Fruit fly (Drosophila melanogaster) whole organism, embryonic: ENCODE data around the gene CG43693.

Experiments
- Ada2b ChIP-seq: fragments of 200-800 bp; sonication (Bioruptor generic); IDR thresholded peaks from 2 replicates; pipeline ENCODE4 v1.3.6; 2022; ENCODE audit warnings: missing biosample characterization, missing genetic modification characterization
- CG14965 ChIP-seq: fragments of 200-800 bp; sonication (Bioruptor generic); optimal IDR thresholded peaks from 2 replicates; lab custom pipeline; 2016; ENCODE audit warnings: missing biosample characterization, missing genetic modification characterization, borderline replicate concordance
- CG17328 ChIP-seq: fragments of 200-800 bp; sonication (Bioruptor generic); IDR thresholded peaks from 2 replicates; pipeline ENCODE4 v1.3.6; 2022; ENCODE audit warnings: missing biosample characterization, missing genetic modification characterization
- CG17912 ChIP-seq: fragments of 200-800 bp; sonication (Bioruptor generic); optimal IDR thresholded peaks from 2 replicates; lab custom pipeline; 2018; ENCODE audit warnings: missing biosample characterization, mild to moderate bottlenecking, missing genetic modification characterization
- CG18011 ChIP-seq: fragments of 200-800 bp; sonication (Bioruptor generic); optimal IDR thresholded peaks from 2 replicates; lab custom pipeline; 2017; ENCODE audit warnings: missing biosample characterization, missing genetic modification characterization, mild to moderate bottlenecking, moderate library complexity, missing genotype
- CG18262 ChIP-seq: fragments of 200-800 bp; optimal IDR thresholded peaks from 3 replicates; lab custom pipeline; 2019; ENCODE audit warnings: missing biosample characterization, mild to moderate bottlenecking, missing genetic modification characterization, moderate library complexity
- CG18599 ChIP-seq: fragments of 200-800 bp; sonication (Bioruptor generic); optimal IDR thresholded peaks from 3 replicates; lab custom pipeline; 2017; ENCODE audit warnings: missing biosample characterization, missing genetic modification characterization, mild to moderate bottlenecking, moderate library complexity, missing genetic modification reagents
- CG2199 ChIP-seq: fragments of 200-800 bp; sonication (Bioruptor generic); IDR thresholded peaks from 3 replicates; pipeline ENCODE4 v1.3.6; 2022; ENCODE audit warnings: missing biosample characterization, missing genetic modification characterization
- CG4328 ChIP-seq: fragments of 200-800 bp; sonication (Bioruptor generic); optimal IDR thresholded peaks from 3 replicates; lab custom pipeline; 2017; ENCODE audit warnings: missing biosample characterization, missing genetic modification reagents, missing genetic modification characterization
- CG8944 ChIP-seq: fragments of 200-800 bp; sonication (Bioruptor generic); optimal IDR thresholded peaks from 3 replicates; lab custom pipeline; 2016; ENCODE audit warnings: missing biosample characterization, missing genetic modification characterization
- CG9797 ChIP-seq: fragments of 200-800 bp; sonication (Bioruptor generic); optimal IDR thresholded peaks from 3 replicates; lab custom pipeline; 2018; ENCODE audit warnings: missing biosample characterization, mild to moderate bottlenecking, missing genetic modification characterization
- CrebB ChIP-seq: fragments of 200-800 bp; sonication (Bioruptor generic); optimal IDR thresholded peaks from 3 replicates; lab custom pipeline; 2018; ENCODE audit warnings: missing biosample characterization, mild to moderate bottlenecking, missing genetic modification characterization
- E2f2 ChIP-seq: fragments of 200-800 bp; sonication (Bioruptor generic); IDR thresholded peaks from 2 replicates; pipeline ENCODE4 v1.3.6; 2022; ENCODE audit warnings: missing biosample characterization, missing genetic modification characterization
- Ets65A ChIP-seq: fragments of 200-800 bp; sonication (Bioruptor generic); peaks from one replicate; lab custom pipeline; 2016; ENCODE audit warnings: missing biosample characterization, missing genetic modification characterization
- Fer2 ChIP-seq: fragments of 200-800 bp; sonication (Bioruptor generic); optimal IDR thresholded peaks from 2 replicates; lab custom pipeline; 2018; ENCODE audit warnings: missing biosample characterization, mild to moderate bottlenecking, missing genetic modification characterization, moderate library complexity
- HLH54F ChIP-seq: fragments of 200-800 bp; sonication (Bioruptor generic); optimal IDR thresholded peaks from 3 replicates; lab custom pipeline; 2016; ENCODE audit warnings: missing biosample characterization, missing genetic modification characterization
- MBD-R2 ChIP-seq: fragments of 200-800 bp; sonication (Bioruptor generic); IDR thresholded peaks from 2 replicates; pipeline ENCODE4 v1.3.6; 2022; ENCODE audit warnings: missing biosample characterization, missing genetic modification characterization
- Mad ChIP-seq: fragments of 200-800 bp; sonication (Bioruptor generic); optimal IDR thresholded peaks from 2 replicates; lab custom pipeline; 2016; ENCODE audit warnings: missing biosample characterization, missing genetic modification characterization
- Myb ChIP-seq: fragments of 200-800 bp; sonication (Bioruptor generic); optimal IDR thresholded peaks from 2 replicates; lab custom pipeline; 2016; ENCODE audit warnings: missing biosample characterization, missing genetic modification characterization
- Ravus ChIP-seq: fragments of 200-800 bp; sonication (Bioruptor generic); IDR thresholded peaks from 2 replicates; pipeline ENCODE4 v1.3.6; 2022; ENCODE audit warnings: missing biosample characterization, missing genetic modification characterization
- Stat92E ChIP-seq, 3 experiments: fragments of >200 bp in 2 of 3; fragments of 200-800 bp in 1 of 3; sonication (Bioruptor generic) in 1 of 3; optimal IDR thresholded peaks; 2 replicates each; lab custom pipeline; 2017 to 2019; ENCODE audit warnings: missing biosample characterization in 3 of 3, missing genetic modification characterization in 3 of 3, mild to moderate bottlenecking in 1 of 3, moderate library complexity in 1 of 3
- TFAM ChIP-seq: fragments of 200-800 bp; sonication (Bioruptor generic); optimal IDR thresholded peaks from 2 replicates; lab custom pipeline; 2017; ENCODE audit warnings: missing biosample characterization, missing genetic modification characterization, inconsistent platforms
- Vsx1 ChIP-seq: fragments of 200-800 bp; sonication (Bioruptor generic); optimal IDR thresholded peaks from 2 replicates; lab custom pipeline; 2017; ENCODE audit warnings: missing biosample characterization, mild to moderate bottlenecking, missing genetic modification characterization, missing genetic modification reagents
- Xrp1 ChIP-seq: fragments of 200-800 bp; sonication (Bioruptor generic); IDR thresholded peaks from 2 replicates; pipeline ENCODE4 v1.3.6; 2022; ENCODE audit warnings: missing biosample characterization, missing genetic modification characterization
- ase ChIP-seq: fragments of 200-800 bp; sonication (Bioruptor generic); IDR thresholded peaks from 3 replicates; pipeline ENCODE4 v1.3.6; 2022; ENCODE audit warnings: missing biosample characterization, missing genetic modification characterization
- cas ChIP-seq: fragments of 200-800 bp; sonication (Bioruptor generic); IDR thresholded peaks from 2 replicates; pipeline ENCODE4 v1.3.6; 2022; ENCODE audit warnings: missing biosample characterization, missing genetic modification characterization
- caup ChIP-seq: fragments of 200-800 bp; sonication (Bioruptor generic); optimal IDR thresholded peaks from 3 replicates; lab custom pipeline; 2017; ENCODE audit warnings: missing biosample characterization, mild to moderate bottlenecking, missing genetic modification characterization, moderate library complexity; ENCODE audit not compliant: severe bottlenecking
- crc ChIP-seq: fragments of 200-800 bp; sonication (Bioruptor generic); optimal IDR thresholded peaks from 2 replicates; lab custom pipeline; 2016; ENCODE audit warnings: missing biosample characterization, missing genetic modification characterization
- crp ChIP-seq, 2 experiments: fragments of 200-800 bp; sonication (Bioruptor generic); optimal IDR thresholded peaks; 2 replicates in 1 of 2; 3 replicates in 1 of 2; lab custom pipeline; 2017; ENCODE audit warnings: missing biosample characterization in 2 of 2, missing genetic modification characterization in 2 of 2, mild to moderate bottlenecking in 1 of 2, moderate library complexity in 1 of 2
- cwo ChIP-seq: fragments of 200-800 bp; sonication (Bioruptor generic); optimal IDR thresholded peaks from 3 replicates; lab custom pipeline; 2017; ENCODE audit warnings: missing biosample characterization, missing genetic modification characterization, mild to moderate bottlenecking, moderate library complexity, missing genetic modification reagents
- dmrt99B ChIP-seq: fragments of 200-800 bp; sonication (Bioruptor generic); optimal IDR thresholded peaks from 2 replicates; lab custom pipeline; 2018; ENCODE audit warnings: missing biosample characterization, mild to moderate bottlenecking, missing genetic modification characterization, moderate library complexity
- dpn ChIP-seq, 2 experiments: fragments of 200-800 bp; sonication (Bioruptor generic); optimal IDR thresholded peaks; 3 replicates each; lab custom pipeline; 2016; ENCODE audit warnings: missing biosample characterization in 2 of 2, missing genetic modification characterization in 2 of 2
- en ChIP-seq: fragments of 200-800 bp; sonication (Bioruptor generic); optimal IDR thresholded peaks from 2 replicates; lab custom pipeline; 2016; ENCODE audit warnings: missing biosample characterization, missing genetic modification characterization
- gem ChIP-seq: fragments of 200-800 bp; sonication (Bioruptor generic); optimal IDR thresholded peaks from 2 replicates; lab custom pipeline; 2019; ENCODE audit warnings: missing biosample characterization, mild to moderate bottlenecking, missing genetic modification characterization, moderate library complexity
- h ChIP-seq: fragments of >200 bp; optimal IDR thresholded peaks from 2 replicates; lab custom pipeline; 2017
- hbn ChIP-seq: fragments of 200-800 bp; sonication (Bioruptor generic); IDR thresholded peaks from 2 replicates; pipeline ENCODE4 v1.3.6; 2022; ENCODE audit warnings: missing biosample characterization, missing genetic modification characterization; ENCODE audit not compliant: partially characterized antibody
- kay ChIP-seq: fragments of 200-800 bp; sonication (Bioruptor generic); optimal IDR thresholded peaks from 2 replicates; lab custom pipeline; 2016; ENCODE audit warnings: missing biosample characterization, missing genetic modification characterization
- klu ChIP-seq: fragments of 200-800 bp; sonication (Bioruptor generic); IDR thresholded peaks from 2 replicates; pipeline ENCODE4 v1.3.6; 2022; ENCODE audit warnings: missing biosample characterization, missing genetic modification characterization
- knrl ChIP-seq: fragments of 200-800 bp; sonication (Bioruptor generic); IDR thresholded peaks from 3 replicates; pipeline ENCODE4 v1.3.6; 2022; ENCODE audit warnings: missing biosample characterization, missing genetic modification characterization; ENCODE audit not compliant: partially characterized antibody
- lilli ChIP-seq: fragments of 200-800 bp; sonication (Bioruptor generic); optimal IDR thresholded peaks from 3 replicates; lab custom pipeline; 2016; ENCODE audit warnings: missing biosample characterization, missing genetic modification characterization
- lola ChIP-seq, 3 experiments: fragments of >200 bp in 2 of 3; fragments of 200-800 bp in 1 of 3; sonication (Bioruptor generic) in 1 of 3; optimal IDR thresholded peaks; 2 replicates each; lab custom pipeline; 2017 to 2019; ENCODE audit warnings: missing biosample characterization in 3 of 3, missing genetic modification characterization in 3 of 3, mild to moderate bottlenecking in 1 of 3, moderate library complexity in 1 of 3
- org-1 ChIP-seq: fragments of 200-800 bp; sonication (Bioruptor generic); optimal IDR thresholded peaks from 2 replicates; lab custom pipeline; 2017; ENCODE audit warnings: missing biosample characterization, missing genetic modification characterization
- pho ChIP-seq: fragments of 200-800 bp; sonication (Bioruptor generic); optimal IDR thresholded peaks from 2 replicates; lab custom pipeline; 2016; ENCODE audit warnings: missing biosample characterization, missing genetic modification characterization
- ro ChIP-seq: fragments of 200-800 bp; sonication (Bioruptor generic); IDR thresholded peaks from 2 replicates; pipeline ENCODE4 v1.3.6; 2022; ENCODE audit warnings: missing biosample characterization, missing genetic modification characterization
- scrt ChIP-seq: fragments of 200-800 bp; sonication (Bioruptor generic); optimal IDR thresholded peaks from 2 replicates; lab custom pipeline; 2018; ENCODE audit warnings: missing biosample characterization, mild to moderate bottlenecking, missing genetic modification characterization, moderate library complexity
- sens-2 ChIP-seq: fragments of 200-800 bp; sonication (Bioruptor generic); IDR thresholded peaks from 2 replicates; pipeline ENCODE4 v1.3.6; 2022; ENCODE audit warnings: missing biosample characterization, missing genetic modification characterization
- sob ChIP-seq: fragments of 200-800 bp; sonication (Bioruptor generic); IDR thresholded peaks from 2 replicates; pipeline ENCODE4 v1.3.6; 2022; ENCODE audit warnings: missing biosample characterization, missing genetic modification characterization
- tap ChIP-seq: fragments of 200-800 bp; optimal IDR thresholded peaks from 3 replicates; lab custom pipeline; 2019; ENCODE audit warnings: missing biosample characterization, mild to moderate bottlenecking, missing genetic modification characterization, moderate library complexity
- trem ChIP-seq: fragments of 200-800 bp; optimal IDR thresholded peaks from 3 replicates; lab custom pipeline; 2019; ENCODE audit warnings: missing biosample characterization, mild to moderate bottlenecking, missing genetic modification characterization, moderate library complexity
- unpg ChIP-seq: fragments of 200-800 bp; sonication (Bioruptor generic); optimal IDR thresholded peaks from 3 replicates; lab custom pipeline; 2018; ENCODE audit warnings: missing biosample characterization, mild to moderate bottlenecking, missing genetic modification characterization, moderate library complexity
- vfl ChIP-seq: fragments of 200-800 bp; sonication (Bioruptor generic); optimal IDR thresholded peaks from 2 replicates; lab custom pipeline; 2016; ENCODE audit warnings: missing biosample characterization, missing genetic modification characterization
- zfh1 ChIP-seq: fragments of 200-800 bp; sonication (Bioruptor generic); IDR thresholded peaks from 3 replicates; pipeline ENCODE4 v1.3.6; 2022; ENCODE audit warnings: missing biosample characterization, missing genetic modification characterization

The CG43693 gene

dm6 chr3L:11049414-11049813, 1.8 kb downstream of the CG43693 start (continued):
- no peak for TF ChIP-seq en
- TF ChIP-seq cwo (GFP tag; lab: Kevin White, UChicago), result peak; percentile 8
- TF ChIP-seq CG17912 (GFP tag; lab: Kevin White, UChicago), result peak; percentile 18
- TF ChIP-seq CG14965 (GFP tag; lab: Kevin White, UChicago), result no peak
- no peak for TF ChIP-seq unpg (GFP tag; lab: Kevin White, UChicago)
- TF ChIP-seq ase (GFP tag; lab: Robert Waterston, UW), result no peak
- TF ChIP-seq CrebB (tag; lab: Kevin White, UChicago), result peak; percentile 61
- TF ChIP-seq Xrp1 (GFP tag; lab: Robert Waterston, UW), result no peak
- peak; percentile 70 for TF ChIP-seq caup (GFP tag; lab: Kevin White, UChicago)
- TF ChIP-seq lola (GFP tag; optimal IDR thresholded peaks at IDR 0.05; lab: Kevin White, UChicago), result no peak
- peak; percentile 42 for TF ChIP-seq scrt (GFP tag; lab: Kevin White, UChicago)
- no peak for TF ChIP-seq Ada2b
- no peak for TF ChIP-seq CG17328 (GFP tag; lab: Robert Waterston, UW)
- TF ChIP-seq Myb (GFP tag; lab: Kevin White, UChicago), result no peak
- TF ChIP-seq Mad, result no peak
- TF ChIP-seq sens-2, result no peak
- no peak for TF ChIP-seq kay (GFP tag; lab: Kevin White, UChicago)
- TF ChIP-seq pho (GFP tag; lab: Kevin White, UChicago), result no peak
- TF ChIP-seq Stat92E (GFP tag; optimal IDR thresholded peaks at IDR 0.05; lab: Kevin White, UChicago), result no peak
- no peak for TF ChIP-seq MBD-R2 (GFP tag; lab: Robert Waterston, UW)
- no peak for TF ChIP-seq CG2199 (GFP tag; lab: Robert Waterston, UW)
- TF ChIP-seq cas (GFP tag; lab: Robert Waterston, UW), result no peak
- TF ChIP-seq CG4328 (GFP tag; lab: Kevin White, UChicago), result peak; percentile 37
- no peak for TF ChIP-seq HLH54F (GFP tag; lab: Kevin White, UChicago)
- no peak for TF ChIP-seq zfh1
- peak; percentile 5 for TF ChIP-seq Fer2 (tag; lab: Kevin White, UChicago)
- no peak for TF ChIP-seq vfl (GFP tag; lab: Kevin White, UChicago)
- TF ChIP-seq CG18011 (GFP tag; lab: Kevin White, UChicago), result no peak
- TF ChIP-seq Ravus (GFP tag; lab: Robert Waterston, UW), result no peak
- no peak for TF ChIP-seq E2f2 (GFP tag; lab: Robert Waterston, UW)
- TF ChIP-seq ro (GFP tag; lab: Robert Waterston, UW), result no peak
- no peak for TF ChIP-seq tap (tag; lab: Kevin White, UChicago)
- TF ChIP-seq CG18599 (GFP tag; lab: Kevin White, UChicago), result peak; percentile 81
- no peak for TF ChIP-seq Vsx1 (GFP tag; lab: Kevin White, UChicago)
- TF ChIP-seq klu (GFP tag; lab: Robert Waterston, UW), result no peak
- TF ChIP-seq TFAM, result no peak
- TF ChIP-seq sob (GFP tag; lab: Robert Waterston, UW), result peak; percentile 45; the same call in 1 of the 2 replicates
- no peak for TF ChIP-seq crp (GFP tag; optimal IDR thresholded peaks at IDR 0.05; lab: Kevin White, UChicago)
- TF ChIP-seq CG8944 (GFP tag; lab: Kevin White, UChicago), result no peak
- no peak for TF ChIP-seq CG9797 (GFP tag; lab: Kevin White, UChicago)
- peak in 1 of 2 experiments; percentile 16 for TF ChIP-seq dpn (GFP tag; optimal IDR thresholded peaks at IDR 0.05; lab: Kevin White, UChicago)
- TF ChIP-seq gem (tag; lab: Kevin White, UChicago), result no peak
- TF ChIP-seq lilli, result no peak
- peak; percentile 9 for TF ChIP-seq org-1
- TF ChIP-seq trem (tag; lab: Kevin White, UChicago), result no peak
- no peak for TF ChIP-seq crc (GFP tag; lab: Kevin White, UChicago)
- TF ChIP-seq CG18262 (tag; lab: Kevin White, UChicago), result no peak
- TF ChIP-seq Ets65A, result no peak
- TF ChIP-seq hbn, result no peak
- TF ChIP-seq dmrt99B, result peak; percentile 5
- no peak for TF ChIP-seq h
- no peak for TF ChIP-seq knrl (GFP tag; lab: Robert Waterston, UW)
